Worm (Caenorhabditis elegans) whole organism, early embryonic: ENCODE data around the gene srd-66.

Source experiments
- B0310.2 ChIP-seq: sonication (generic microtip); optimal IDR thresholded peaks from 2 replicates; lab custom pipeline; 2016; ENCODE audit warnings: mild to moderate bottlenecking, missing genetic modification characterization, missing compliant biosample characterization
- F13C5.2 ChIP-seq: sonication (generic microtip); optimal IDR thresholded peaks from 2 replicates; lab custom pipeline; 2017; ENCODE audit warnings: mild to moderate bottlenecking, missing genetic modification characterization, inconsistent platforms, missing compliant biosample characterization
- aly-1 ChIP-seq: sonication (generic microtip); optimal IDR thresholded peaks from 2 replicates; lab custom pipeline; 2016; ENCODE audit warnings: missing genetic modification characterization, missing compliant biosample characterization
- ama-1 ChIP-seq: fragments of 150-350 bp; optimal IDR thresholded peaks from 2 replicates; lab custom pipeline; 2014
- ceh-13 ChIP-seq: fragments of 200-800 bp; sonication (Bioruptor generic); optimal IDR thresholded peaks from 2 replicates; lab custom pipeline; 2018; ENCODE audit warnings: mild to moderate bottlenecking, missing genetic modification characterization, missing compliant biosample characterization
- ceh-36 ChIP-seq: sonication (generic microtip); optimal IDR thresholded peaks from 2 replicates; lab custom pipeline; 2016; ENCODE audit warnings: missing genetic modification characterization, inconsistent platforms, missing compliant biosample characterization
- ets-7 ChIP-seq: sonication (generic microtip); optimal IDR thresholded peaks from 2 replicates; lab custom pipeline; 2016; ENCODE audit warnings: missing genotype, missing genetic modification characterization, missing compliant biosample characterization
- flt-1 ChIP-seq: fragments of 200-800 bp; sonication (Bioruptor generic); IDR thresholded peaks from 2 replicates; pipeline ENCODE4 v1.3.6; 2022; ENCODE audit warnings: missing genetic modification characterization, missing compliant biosample characterization
- hmbx-1 ChIP-seq: sonication (generic microtip); optimal IDR thresholded peaks from 2 replicates; lab custom pipeline; 2016; ENCODE audit warnings: mild to moderate bottlenecking, missing genetic modification characterization, missing compliant biosample characterization
- hmg-4 ChIP-seq: fragments of 200-800 bp; sonication (Bioruptor generic); optimal IDR thresholded peaks from 2 replicates; lab custom pipeline; 2018; ENCODE audit warnings: mild to moderate bottlenecking, missing genetic modification characterization, missing compliant biosample characterization
- hnd-1 ChIP-seq: sonication (generic microtip); optimal IDR thresholded peaks from 2 replicates; lab custom pipeline; 2016; ENCODE audit warnings: missing genetic modification characterization, missing compliant biosample characterization
- pes-1 ChIP-seq: fragments of 200-800 bp; sonication (Bioruptor generic); IDR thresholded peaks from 2 replicates; pipeline ENCODE4 v1.3.6; 2022; ENCODE audit warnings: missing genetic modification reagents, missing genetic modification characterization, missing compliant biosample characterization
- scrt-1 ChIP-seq: fragments of 200-800 bp; sonication (Bioruptor generic); IDR thresholded peaks from 2 replicates; pipeline ENCODE4 v1.3.6; 2022; ENCODE audit warnings: missing genetic modification characterization, missing compliant biosample characterization
- sea-1 ChIP-seq: fragments of 200-800 bp; sonication (Bioruptor generic); conservative IDR thresholded peaks from 2 replicates; pipeline ENCODE4 v1.3.6; 2022; ENCODE audit warnings: missing genetic modification characterization, missing compliant biosample characterization
- tbx-11 ChIP-seq: fragments of 200-800 bp; sonication (Bioruptor generic); IDR thresholded peaks from 2 replicates; pipeline ENCODE4 v1.3.6; 2022; ENCODE audit warnings: missing genetic modification characterization, missing compliant biosample characterization
- tbx-37 ChIP-seq: fragments of 200-800 bp; sonication (Bioruptor generic); conservative IDR thresholded peaks from 2 replicates; pipeline ENCODE4 v1.3.6; 2022; ENCODE audit warnings: missing genetic modification reagents, missing genetic modification characterization, missing compliant biosample characterization
- tra-4 ChIP-seq: sonication (generic microtip); optimal IDR thresholded peaks from 2 replicates; lab custom pipeline; 2017; ENCODE audit warnings: missing genetic modification characterization, missing compliant biosample characterization

Gene srd-66

ce11 chrIII:1989940-1990339 lies 7.5 kb upstream of the srd-66 start:
- TF ChIP-seq tra-4 (tag; lab: Kevin White, UChicago) (no peak), hmbx-1 (tag; lab: Kevin White, UChicago) (no peak), B0310.2 (no peak), aly-1 (no peak), flt-1 (GFP tag; lab: Robert Waterston, UW) (no peak), hnd-1 (tag; lab: Kevin White, UChicago) (no peak), tbx-11 (GFP tag; lab: Robert Waterston, UW) (no peak), hmg-4 (no peak), sea-1 (GFP tag; lab: Robert Waterston, UW) (no peak), ama-1 (lab: Kevin White, UChicago) (no peak), scrt-1 (no peak)

DNA sequence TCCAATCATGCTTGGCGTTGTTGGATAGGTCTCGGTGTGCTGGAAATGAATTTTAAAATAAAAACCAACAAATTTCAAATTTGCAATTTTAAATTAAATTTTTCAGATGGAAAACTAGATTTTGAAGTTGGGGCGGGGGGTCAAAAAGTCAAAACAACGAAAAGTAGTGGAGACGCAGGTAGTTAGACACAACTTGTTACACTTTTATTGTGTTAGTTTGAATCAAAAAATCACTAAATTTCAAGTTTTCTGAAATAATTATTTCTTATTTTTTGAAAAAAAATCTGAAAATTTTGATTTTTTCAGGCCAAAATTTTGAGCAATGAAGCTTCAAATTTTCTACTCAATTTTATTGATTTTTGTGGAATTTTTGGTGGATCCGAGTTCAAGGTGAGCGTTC lies 5.2 kb upstream of the srd-66 start, which contains the start of gene Y39A3B.8:
Gene Y39A3B.8, plus strand, starts transcription at position 301 of the 400 bp plus-strand sequence.
- TF ChIP-seq tra-4 (tag; lab: Kevin White, UChicago): no peak
- no peak for TF ChIP-seq hmg-4
- TF ChIP-seq flt-1 (GFP tag; lab: Robert Waterston, UW): no peak
- no peak for TF ChIP-seq sea-1 (GFP tag; lab: Robert Waterston, UW)
- no peak for TF ChIP-seq aly-1
- no peak for TF ChIP-seq ceh-13 (GFP tag; lab: Kevin White, UChicago)
- no peak for TF ChIP-seq tbx-37 (GFP tag; lab: Robert Waterston, UW)
- no peak for TF ChIP-seq ceh-36 (tag; lab: Kevin White, UChicago)
- TF ChIP-seq pes-1 (GFP tag; lab: Robert Waterston, UW): no peak
- no peak for TF ChIP-seq F13C5.2 (tag; lab: Kevin White, UChicago)

DNA sequence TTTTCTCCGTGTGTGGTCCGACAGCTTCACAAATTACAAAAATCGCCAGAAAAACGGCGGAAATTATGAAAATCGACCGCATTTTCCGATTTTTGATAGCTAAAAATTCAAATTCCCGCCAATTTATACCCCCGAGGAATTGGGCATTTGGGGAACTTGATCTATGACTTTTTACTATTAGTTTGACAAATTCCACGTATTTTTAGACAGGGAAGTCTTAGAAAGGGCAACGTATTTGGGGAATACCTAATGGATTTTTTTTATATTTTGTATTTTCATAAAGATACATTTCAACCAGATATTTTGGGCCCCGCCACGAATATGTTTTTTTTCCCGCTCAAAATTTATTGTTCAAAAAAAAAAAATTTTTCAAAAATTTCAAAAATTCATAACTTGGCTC lies 2.4 kb upstream of the srd-66 start, which contains the start of gene Y39A3B.7:
Gene Y39A3B.7, minus strand, starts transcription at position 101 of the 400 bp plus-strand sequence.
- TF ChIP-seq hmbx-1 (tag; lab: Kevin White, UChicago): no peak
- no peak for TF ChIP-seq tra-4 (tag; lab: Kevin White, UChicago)
- TF ChIP-seq scrt-1: no peak
- no peak for TF ChIP-seq hmg-4
- no peak for TF ChIP-seq F13C5.2 (tag; lab: Kevin White, UChicago)
- no peak for TF ChIP-seq pes-1 (GFP tag; lab: Robert Waterston, UW)
- no peak for TF ChIP-seq ets-7 (tag; lab: Kevin White, UChicago)
- no peak for TF ChIP-seq tbx-11 (GFP tag; lab: Robert Waterston, UW)
- no peak for TF ChIP-seq ama-1 (lab: Kevin White, UChicago)
- no peak for TF ChIP-seq flt-1 (GFP tag; lab: Robert Waterston, UW)
- TF ChIP-seq B0310.2: no peak
- TF ChIP-seq hnd-1 (tag; lab: Kevin White, UChicago): no peak

ce11 chrIII:1981467-1981866 lies 980 bp downstream of the srd-66 start:
- TF ChIP-seq ets-7 (tag; lab: Kevin White, UChicago) (no peak), ceh-36 (tag; lab: Kevin White, UChicago) (no peak), hmbx-1 (tag; lab: Kevin White, UChicago) (no peak), aly-1 (no peak), ama-1 (lab: Kevin White, UChicago) (no peak), B0310.2 (no peak), sea-1 (GFP tag; lab: Robert Waterston, UW) (no peak), scrt-1 (no peak), tbx-11 (GFP tag; lab: Robert Waterston, UW) (no peak)

DNA sequence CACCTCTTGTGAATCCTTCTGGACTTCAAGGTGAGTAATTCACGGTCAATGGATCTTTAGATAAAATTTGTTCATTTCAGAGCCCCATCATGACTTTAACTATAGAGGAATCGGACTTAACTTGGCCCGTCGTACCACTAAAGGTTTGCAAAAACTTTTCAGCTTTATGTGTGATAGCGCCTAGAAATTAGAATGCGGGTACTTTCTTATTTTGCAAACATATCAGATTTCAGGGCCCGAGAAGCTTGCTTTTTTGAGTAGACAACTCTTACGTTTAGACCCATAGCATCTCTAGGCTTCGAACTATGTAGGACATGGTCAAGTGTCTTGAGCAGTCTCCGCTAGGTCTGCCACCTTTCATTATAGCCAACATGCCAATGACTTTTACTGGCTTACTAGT lies 5.0 kb downstream of the srd-66 start:
- TF ChIP-seq scrt-1 (no peak), hnd-1 (tag; lab: Kevin White, UChicago) (no peak), aly-1 (no peak), tra-4 (tag; lab: Kevin White, UChicago) (no peak), B0310.2 (no peak), tbx-37 (GFP tag; lab: Robert Waterston, UW) (no peak), ceh-36 (tag; lab: Kevin White, UChicago) (no peak), ama-1 (lab: Kevin White, UChicago) (no peak), hmg-4 (no peak), sea-1 (GFP tag; lab: Robert Waterston, UW) (no peak), ceh-13 (GFP tag; lab: Kevin White, UChicago) (no peak), pes-1 (GFP tag; lab: Robert Waterston, UW) (no peak)

- no peak for TF ChIP-seq hmbx-1 (tag; lab: Kevin White, UChicago)
- TF ChIP-seq tbx-11 (GFP tag; lab: Robert Waterston, UW): no peak
- TF ChIP-seq F13C5.2 (tag; lab: Kevin White, UChicago): no peak
- no peak for TF ChIP-seq aly-1
- TF ChIP-seq hmg-4: no peak
- TF ChIP-seq B0310.2: no peak
- no peak for TF ChIP-seq ets-7 (tag; lab: Kevin White, UChicago)
- TF ChIP-seq hnd-1 (tag; lab: Kevin White, UChicago): no peak
- TF ChIP-seq sea-1 (GFP tag; lab: Robert Waterston, UW): no peak
- no peak for TF ChIP-seq pes-1 (GFP tag; lab: Robert Waterston, UW)
Observed at ce11 chrIII:1976642-1977041, 5.8 kb downstream of the srd-66 start, which contains the start of gene R155.3. Gene R155.3 (minus strand): TSS chrIII:1976742.

- TF ChIP-seq scrt-1: no peak
- TF ChIP-seq ama-1 (lab: Kevin White, UChicago): no peak
- TF ChIP-seq aly-1: no peak
- no peak for TF ChIP-seq ceh-13 (GFP tag; lab: Kevin White, UChicago)
- TF ChIP-seq tbx-37 (GFP tag; lab: Robert Waterston, UW): no peak
- TF ChIP-seq ceh-36 (tag; lab: Kevin White, UChicago): no peak
- no peak for TF ChIP-seq hnd-1 (tag; lab: Kevin White, UChicago)
- TF ChIP-seq tbx-11 (GFP tag; lab: Robert Waterston, UW): no peak
- no peak for TF ChIP-seq F13C5.2 (tag; lab: Kevin White, UChicago)
Observed at ce11 chrIII:1975992-1976391, 6.5 kb downstream of the srd-66 start.

DNA sequence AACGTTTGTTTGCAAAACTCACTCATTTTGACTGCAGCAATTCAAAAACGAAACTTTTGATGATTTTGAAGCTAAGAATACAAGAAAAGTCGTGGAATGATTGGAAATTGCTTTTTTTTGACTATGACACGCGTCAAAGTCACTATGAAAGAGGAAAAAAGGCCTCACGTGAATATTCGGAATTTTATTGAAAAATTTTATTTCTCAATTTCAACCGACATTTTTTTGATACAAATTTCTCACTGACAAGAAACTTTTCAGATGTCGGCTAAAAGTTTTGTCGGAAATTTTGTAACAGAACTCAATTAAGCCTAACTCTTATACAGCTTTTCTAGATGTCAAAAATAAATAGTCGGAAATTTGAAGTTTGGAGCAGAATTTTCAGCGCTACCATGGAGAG lies 12.0 kb downstream of the srd-66 start, which contains the start of gene R155.5:
Gene R155.5, minus strand, starts transcription at position 101 of the 400 bp plus-strand sequence.
- no peak for TF ChIP-seq hnd-1 (tag; lab: Kevin White, UChicago)
- no peak for TF ChIP-seq pes-1 (GFP tag; lab: Robert Waterston, UW)
- no peak for TF ChIP-seq sea-1 (GFP tag; lab: Robert Waterston, UW)
- no peak for TF ChIP-seq ets-7 (tag; lab: Kevin White, UChicago)
- TF ChIP-seq tbx-37 (GFP tag; lab: Robert Waterston, UW): no peak
- no peak for TF ChIP-seq scrt-1
- no peak for TF ChIP-seq hmg-4
- no peak for TF ChIP-seq hmbx-1 (tag; lab: Kevin White, UChicago)
- TF ChIP-seq tra-4 (tag; lab: Kevin White, UChicago): no peak
- TF ChIP-seq F13C5.2 (tag; lab: Kevin White, UChicago): no peak
- no peak for TF ChIP-seq B0310.2
- TF ChIP-seq flt-1 (GFP tag; lab: Robert Waterston, UW): no peak
- TF ChIP-seq aly-1: no peak
- TF ChIP-seq tbx-11 (GFP tag; lab: Robert Waterston, UW): no peak
- TF ChIP-seq ama-1 (lab: Kevin White, UChicago): no peak
- TF ChIP-seq ceh-13 (GFP tag; lab: Kevin White, UChicago): no peak
